Worm (Caenorhabditis elegans) whole organism, L1 larva: ENCODE measurements around the gene F48F7.6.

Experiments
- alr-1 ChIP-seq: fragments of 200-800 bp; sonication (Bioruptor generic); optimal IDR thresholded peaks from 2 replicates; lab custom pipeline; 2018; ENCODE audit warnings: borderline replicate concordance, mild to moderate bottlenecking, missing genetic modification characterization, missing compliant biosample characterization
- ama-1 ChIP-seq: fragments of 150-350 bp; optimal IDR thresholded peaks from 2 replicates; lab custom pipeline; 2014
- ceh-88 ChIP-seq: fragments of 200-800 bp; sonication (Bioruptor generic); IDR thresholded peaks from 2 replicates; pipeline ENCODE4 v1.3.6; 2022; ENCODE audit warnings: missing genetic modification characterization, missing compliant biosample characterization
- snu-23 ChIP-seq: sonication (generic microtip); optimal IDR thresholded peaks from 2 replicates; lab custom pipeline; 2016; ENCODE audit warnings: missing genetic modification characterization, missing compliant biosample characterization

DNA sequence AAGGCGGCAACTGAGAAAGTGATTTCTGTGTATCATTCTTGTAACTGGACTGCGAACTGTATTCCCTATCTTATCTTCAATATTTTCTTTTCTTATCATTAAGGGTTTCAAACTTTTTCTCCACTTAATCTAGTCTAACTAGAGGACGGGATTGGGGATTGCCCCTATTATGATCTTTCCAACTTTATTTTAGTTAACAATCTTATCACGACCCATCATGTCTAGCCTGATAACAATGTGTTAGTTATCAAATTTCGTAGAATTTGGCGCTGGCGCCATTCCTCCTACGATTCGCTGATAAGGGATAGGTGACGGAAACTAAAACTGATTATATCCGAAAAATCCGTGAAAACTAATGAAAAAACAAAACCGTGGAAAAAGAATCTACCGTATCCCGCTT is 40.3 kb upstream of the F48F7.6 start:
- TF ChIP-seq ceh-88, result no peak
- no peak for TF ChIP-seq snu-23 (GFP tag; lab: Kevin White, UChicago)
- TF ChIP-seq alr-1 (tag; lab: Kevin White, UChicago), result no peak
- no peak for TF ChIP-seq ama-1 (lab: Kevin White, UChicago)
